Worm (Caenorhabditis elegans): ENCODE results near the gene C55A1.7.

- TF ChIP-seq W03F9.2 (tag; optimal IDR thresholded peaks at IDR 0.05) (no peak), him-1 (tag; optimal IDR thresholded peaks at IDR 0.05) (no peak), dao-5 (tag; optimal IDR thresholded peaks at IDR 0.05) (no peak)
Observed at ce11 chrV:15612886-15613285, 34.5 kb downstream of the C55A1.7 start, which contains the start of gene str-263.
